Fruit fly (Drosophila melanogaster): Measurements from ENCODE around the gene CG18808.

- TF ChIP-seq psq (optimal IDR thresholded peaks at IDR 0.05) = no peak
- no peak for TF ChIP-seq Myc (optimal IDR thresholded peaks at IDR 0.05)
- no peak for TF ChIP-seq ttk (optimal IDR thresholded peaks at IDR 0.05)
- no peak for TF ChIP-seq h (optimal IDR thresholded peaks at IDR 0.05)
- no peak for TF ChIP-seq Sin3A (optimal IDR thresholded peaks at IDR 0.05)
- TF ChIP-seq insv (optimal IDR thresholded peaks at IDR 0.05) = no peak
Measured at dm6 chr3L:4805751-4806150, 1.5 kb downstream of the CG18808 start.
